Worm (Caenorhabditis elegans): ENCODE data around the gene cytb-5.1.

DNA sequence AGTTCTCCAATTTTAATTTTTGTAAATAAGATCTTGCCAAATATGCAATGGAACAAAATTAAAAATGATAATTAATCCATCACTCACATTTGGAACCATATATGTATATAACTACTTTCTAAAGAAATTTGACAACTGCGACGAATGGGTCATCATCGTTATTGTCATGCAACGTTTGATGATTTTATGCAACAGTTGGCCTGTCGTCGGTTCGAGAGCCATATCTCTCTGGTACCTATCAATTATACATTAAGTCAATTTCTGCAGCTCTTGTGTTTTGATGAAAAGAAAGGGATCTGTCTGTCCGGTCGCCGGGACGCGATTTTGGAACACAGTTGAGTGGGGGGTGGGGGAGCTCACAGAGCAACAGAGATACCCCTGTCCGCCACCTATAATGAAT is 37.6 kb downstream of the cytb-5.1 start:
- TF ChIP-seq dao-5 (tag; optimal IDR thresholded peaks at IDR 0.05) (no peak), him-1 (tag; optimal IDR thresholded peaks at IDR 0.05) (no peak), W03F9.2 (tag; optimal IDR thresholded peaks at IDR 0.05) (no peak)

Data from whole organism, L4/young adult.